Worm (Caenorhabditis elegans) whole organism, late embryonic: ENCODE results near the gene dpf-2.

ENCODE experiments used
- C08G9.2 ChIP-seq: sonication (generic microtip); optimal IDR thresholded peaks from 2 replicates; lab custom pipeline; 2016; ENCODE audit warnings: mild to moderate bottlenecking, missing genetic modification characterization, moderate library complexity, missing compliant biosample characterization
- C38D4.7 ChIP-seq: fragments of 200-800 bp; sonication (Bioruptor generic); optimal IDR thresholded peaks from 2 replicates; lab custom pipeline; 2018; ENCODE audit warnings: mild to moderate bottlenecking, missing genetic modification characterization, moderate library complexity, missing compliant biosample characterization
- K02D7.2 ChIP-seq: sonication (generic microtip); optimal IDR thresholded peaks from 2 replicates; lab custom pipeline; 2017; ENCODE audit warnings: mild to moderate bottlenecking, missing genetic modification characterization, missing compliant biosample characterization
- T23F11.4 ChIP-seq: fragments of 200-800 bp; sonication (Bioruptor generic); optimal IDR thresholded peaks from 2 replicates; lab custom pipeline; 2018; ENCODE audit warnings: mild to moderate bottlenecking, missing genetic modification characterization, missing compliant biosample characterization
- Y22D7AL.16 ChIP-seq: sonication (generic microtip); optimal IDR thresholded peaks from 2 replicates; lab custom pipeline; 2016; ENCODE audit warnings: missing genetic modification characterization, missing compliant biosample characterization
- ahr-1 ChIP-seq: sonication (generic microtip); optimal IDR thresholded peaks from 2 replicates; lab custom pipeline; 2016; ENCODE audit warnings: missing genetic modification characterization, missing compliant biosample characterization
- ama-1 ChIP-seq: fragments of 150-350 bp; optimal IDR thresholded peaks from 2 replicates; lab custom pipeline; 2014
- ceh-14 ChIP-seq: sonication (generic microtip); optimal IDR thresholded peaks from 2 replicates; lab custom pipeline; 2016; ENCODE audit warnings: missing genotype, missing genetic modification characterization, missing compliant biosample characterization
- ceh-19 ChIP-seq: fragments of 200-800 bp; sonication (Bioruptor generic); optimal IDR thresholded peaks from 2 replicates; lab custom pipeline; 2018; ENCODE audit warnings: mild to moderate bottlenecking, missing genetic modification characterization, missing compliant biosample characterization
- ceh-22 ChIP-seq: sonication (generic microtip); optimal IDR thresholded peaks from 2 replicates; lab custom pipeline; 2017; ENCODE audit warnings: missing biosample characterization, missing genetic modification characterization
- ceh-24 ChIP-seq: sonication (generic microtip); optimal IDR thresholded peaks from 2 replicates; lab custom pipeline; 2016; ENCODE audit warnings: mild to moderate bottlenecking, missing genetic modification characterization, missing compliant biosample characterization
- ceh-30 ChIP-seq: fragments of 150-350 bp; optimal IDR thresholded peaks from 2 replicates; lab custom pipeline; 2014; ENCODE audit warnings: missing biosample characterization, missing genetic modification characterization
- ceh-31 ChIP-seq: sonication (generic microtip); optimal IDR thresholded peaks from 2 replicates; lab custom pipeline; 2016; ENCODE audit warnings: missing genetic modification characterization, missing compliant biosample characterization
- ceh-34 ChIP-seq: sonication (generic microtip); optimal IDR thresholded peaks from 2 replicates; lab custom pipeline; 2016; ENCODE audit warnings: mild to moderate bottlenecking, missing genetic modification characterization, missing compliant biosample characterization
- ceh-45 ChIP-seq: fragments of 200-800 bp; sonication (Bioruptor generic); IDR thresholded peaks from 2 replicates; pipeline ENCODE4 v1.3.6; 2022; ENCODE audit warnings: missing genetic modification reagents, missing genetic modification characterization, missing compliant biosample characterization
- ceh-6 ChIP-seq: fragments of 200-800 bp; sonication (Bioruptor generic); optimal IDR thresholded peaks from 2 replicates; lab custom pipeline; 2018; ENCODE audit warnings: mild to moderate bottlenecking, missing genetic modification characterization, missing compliant biosample characterization
- ceh-9 ChIP-seq: sonication (generic microtip); optimal IDR thresholded peaks from 2 replicates; lab custom pipeline; 2016; ENCODE audit warnings: mild to moderate bottlenecking, missing genetic modification characterization, inconsistent platforms, missing compliant biosample characterization
- dmd-4 ChIP-seq: sonication (generic microtip); optimal IDR thresholded peaks from 2 replicates; lab custom pipeline; 2016; ENCODE audit warnings: borderline replicate concordance, missing genetic modification characterization, missing compliant biosample characterization
- dve-1 ChIP-seq: sonication (generic microtip); optimal IDR thresholded peaks from 2 replicates; lab custom pipeline; 2017; ENCODE audit warnings: antibody characterized with exemption, mild to moderate bottlenecking, missing genetic modification characterization, missing compliant biosample characterization
- elt-2 ChIP-seq: sonication (generic microtip); optimal IDR thresholded peaks from 2 replicates; lab custom pipeline; 2016; ENCODE audit warnings: missing genetic modification reagents, missing genetic modification characterization, missing compliant biosample characterization
- elt-4 ChIP-seq: sonication (generic microtip); optimal IDR thresholded peaks from 2 replicates; lab custom pipeline; 2016; ENCODE audit warnings: missing genetic modification characterization, missing compliant biosample characterization
- ets-4 ChIP-seq: sonication (generic microtip); optimal IDR thresholded peaks from 2 replicates; lab custom pipeline; 2016; ENCODE audit warnings: missing genetic modification characterization, missing compliant biosample characterization
- fax-1 ChIP-seq: sonication (generic microtip); optimal IDR thresholded peaks from 2 replicates; lab custom pipeline; 2016; ENCODE audit warnings: missing genotype, missing genetic modification characterization, missing compliant biosample characterization
- fkh-6 ChIP-seq: sonication (generic microtip); optimal IDR thresholded peaks from 2 replicates; lab custom pipeline; 2016; ENCODE audit warnings: missing genetic modification characterization, missing compliant biosample characterization
- gmeb-2 ChIP-seq: sonication (generic microtip); optimal IDR thresholded peaks from 2 replicates; lab custom pipeline; 2016; ENCODE audit warnings: missing genetic modification characterization, inconsistent platforms, missing compliant biosample characterization
- hlh-30 ChIP-seq: sonication (generic microtip); optimal IDR thresholded peaks from 2 replicates; lab custom pipeline; 2017; ENCODE audit warnings: antibody characterized with exemption, missing genetic modification characterization, missing compliant biosample characterization; ENCODE audit not compliant: insufficient read depth
- hlh-6 ChIP-seq: sonication (generic microtip); optimal IDR thresholded peaks from 2 replicates; lab custom pipeline; 2016; ENCODE audit warnings: missing genotype, missing genetic modification characterization, missing compliant biosample characterization
- hlh-8 ChIP-seq: sonication (generic microtip); optimal IDR thresholded peaks from 2 replicates; lab custom pipeline; 2016; ENCODE audit warnings: missing genotype, missing genetic modification characterization, missing compliant biosample characterization
- lim-6 ChIP-seq: sonication (generic microtip); optimal IDR thresholded peaks from 2 replicates; lab custom pipeline; 2016; ENCODE audit warnings: missing genetic modification characterization, missing compliant biosample characterization
- madf-2 ChIP-seq: sonication (generic microtip); optimal IDR thresholded peaks from 2 replicates; lab custom pipeline; 2017; ENCODE audit warnings: missing genetic modification characterization, missing compliant biosample characterization
- mec-3 ChIP-seq: sonication (generic microtip); optimal IDR thresholded peaks from 2 replicates; lab custom pipeline; 2016; ENCODE audit warnings: borderline replicate concordance, missing genetic modification characterization, missing compliant biosample characterization
- nfya-1 ChIP-seq: sonication (generic microtip); optimal IDR thresholded peaks from 2 replicates; lab custom pipeline; 2017; ENCODE audit warnings: missing genetic modification characterization, mild to moderate bottlenecking, missing compliant biosample characterization, antibody characterized with exemption, moderate library complexity
- nhr-11 ChIP-seq: fragments of 150-350 bp; optimal IDR thresholded peaks from 2 replicates; lab custom pipeline; 2014; ENCODE audit warnings: missing biosample characterization, missing genetic modification characterization
- nhr-232 ChIP-seq: sonication (generic microtip); optimal IDR thresholded peaks from 2 replicates; lab custom pipeline; 2016; ENCODE audit warnings: missing genetic modification characterization, missing compliant biosample characterization
- npax-4 ChIP-seq: sonication (generic microtip); optimal IDR thresholded peaks from 2 replicates; lab custom pipeline; 2016; ENCODE audit warnings: missing genetic modification characterization, missing compliant biosample characterization
- odd-2 ChIP-seq: sonication (generic microtip); optimal IDR thresholded peaks from 2 replicates; lab custom pipeline; 2017; ENCODE audit warnings: antibody characterized with exemption, mild to moderate bottlenecking, missing genetic modification characterization, missing compliant biosample characterization
- pax-1 ChIP-seq: fragments of 150-350 bp; optimal IDR thresholded peaks from 2 replicates; lab custom pipeline; 2014; ENCODE audit warnings: missing biosample characterization, missing genetic modification characterization
- pha-2 ChIP-seq: sonication (generic microtip); optimal IDR thresholded peaks from 2 replicates; lab custom pipeline; 2017; ENCODE audit warnings: mild to moderate bottlenecking, missing genetic modification characterization, missing compliant biosample characterization
- pros-1 ChIP-seq: fragments of 150-350 bp; optimal IDR thresholded peaks from 2 replicates; lab custom pipeline; 2014; ENCODE audit warnings: missing biosample characterization, missing genetic modification reagents, missing genetic modification characterization
- ref-2 ChIP-seq: sonication (generic microtip); optimal IDR thresholded peaks from 2 replicates; lab custom pipeline; 2016; ENCODE audit warnings: missing genetic modification characterization, missing compliant biosample characterization
- rnt-1 ChIP-seq: sonication (generic microtip); optimal IDR thresholded peaks from 2 replicates; lab custom pipeline; 2016; ENCODE audit warnings: missing genetic modification characterization, missing compliant biosample characterization
- sdc-2 ChIP-seq: sonication (generic microtip); optimal IDR thresholded peaks from 2 replicates; lab custom pipeline; 2016; ENCODE audit warnings: missing genotype, missing genetic modification characterization, missing compliant biosample characterization
- sox-2 ChIP-seq: fragments of 200-800 bp; sonication (Bioruptor generic); IDR thresholded peaks from 2 replicates; pipeline ENCODE4 v1.3.6; 2022; ENCODE audit warnings: missing genetic modification reagents, missing genetic modification characterization, missing compliant biosample characterization
- sox-4 ChIP-seq: sonication (generic microtip); optimal IDR thresholded peaks from 2 replicates; lab custom pipeline; 2017; ENCODE audit warnings: mild to moderate bottlenecking, missing genetic modification characterization, inconsistent platforms, missing compliant biosample characterization
- tbx-2 ChIP-seq: sonication (generic microtip); optimal IDR thresholded peaks from 2 replicates; lab custom pipeline; 2016; ENCODE audit warnings: missing genetic modification characterization, missing compliant biosample characterization
- tbx-7 ChIP-seq: sonication (generic microtip); optimal IDR thresholded peaks from 2 replicates; lab custom pipeline; 2016; ENCODE audit warnings: missing genotype, missing genetic modification characterization, missing compliant biosample characterization
- unc-55 ChIP-seq: sonication (generic microtip); optimal IDR thresholded peaks from 2 replicates; lab custom pipeline; 2017; ENCODE audit warnings: missing biosample characterization, missing genetic modification reagents, missing genetic modification characterization
- zip-5 ChIP-seq: sonication (generic microtip); optimal IDR thresholded peaks from 2 replicates; lab custom pipeline; 2016; ENCODE audit warnings: missing genetic modification characterization, missing compliant biosample characterization
- ztf-16 ChIP-seq: sonication (generic microtip); optimal IDR thresholded peaks from 2 replicates; lab custom pipeline; 2017; ENCODE audit warnings: missing genetic modification characterization, missing compliant biosample characterization

The dpf-2 gene

ce11 chrX:14794170-14794569, 37.5 kb upstream of the dpf-2 start:
- TF ChIP-seq ceh-14 (tag; lab: Kevin White, UChicago) (no peak), gmeb-2 (no peak), zip-5 (no peak), ref-2 (no peak), ceh-45 (GFP tag; lab: Robert Waterston, UW) (no peak), C38D4.7 (GFP tag; lab: Kevin White, UChicago) (no peak), ceh-22 (no peak)

ce11 chrX:14797405-14797804, 34.2 kb upstream of the dpf-2 start:
- TF ChIP-seq sox-4 (tag; lab: Kevin White, UChicago) = no peak

- TF ChIP-seq T23F11.4 = peak; percentile 75
- TF ChIP-seq unc-55 (GFP tag; lab: Kevin White, UChicago) = no peak
- TF ChIP-seq hlh-6 = peak; percentile 83
- no peak for TF ChIP-seq lim-6 (tag; lab: Kevin White, UChicago)
- TF ChIP-seq fax-1 (tag; lab: Kevin White, UChicago) = peak; percentile 47
- no peak for TF ChIP-seq pax-1
- peak; percentile 5 for TF ChIP-seq tbx-7 (tag; lab: Kevin White, UChicago)
- TF ChIP-seq pha-2 (tag; lab: Kevin White, UChicago) = peak; percentile 76
- peak; percentile 70 for TF ChIP-seq ceh-19 (GFP tag; lab: Kevin White, UChicago)
- TF ChIP-seq hlh-30 (tag; lab: Kevin White, UChicago) = no peak
- peak; percentile 87 for TF ChIP-seq sdc-2
- TF ChIP-seq ama-1 (lab: Kevin White, UChicago) = no peak
- no peak for TF ChIP-seq nhr-11 (tag; lab: Kevin White, UChicago)
- TF ChIP-seq mec-3 (tag; lab: Kevin White, UChicago) = no peak
- no peak for TF ChIP-seq odd-2
- peak; percentile 69 for TF ChIP-seq sox-4 (tag; lab: Kevin White, UChicago)
- no peak for TF ChIP-seq pros-1 (tag; lab: Kevin White, UChicago)
- TF ChIP-seq nfya-1 (tag; lab: Kevin White, UChicago) = peak; percentile 21
- TF ChIP-seq elt-2 (tag; lab: Kevin White, UChicago) = peak; percentile 85
- TF ChIP-seq K02D7.2 (tag; lab: Kevin White, UChicago) = peak; percentile 68
- peak; percentile 76 for TF ChIP-seq ceh-34 (tag; lab: Kevin White, UChicago)
- TF ChIP-seq rnt-1 (tag; lab: Kevin White, UChicago) = peak; percentile 41
- TF ChIP-seq ceh-14 (tag; lab: Kevin White, UChicago) = no peak
- peak; percentile 70 for TF ChIP-seq ahr-1 (tag; lab: Kevin White, UChicago)
- TF ChIP-seq ets-4 (tag; lab: Kevin White, UChicago) = no peak
- peak; percentile 77 for TF ChIP-seq tbx-2
- peak; percentile 38 for TF ChIP-seq ztf-16 (tag; lab: Kevin White, UChicago)
- TF ChIP-seq dmd-4 (tag; lab: Kevin White, UChicago) = peak; percentile 41
- TF ChIP-seq ceh-22 = no peak
- peak; percentile 78 for TF ChIP-seq nhr-232 (tag; lab: Kevin White, UChicago)
- TF ChIP-seq npax-4 = peak; percentile 39
- no peak for TF ChIP-seq ceh-30
- peak; percentile 19 for TF ChIP-seq zip-5
- peak; percentile 76 for TF ChIP-seq C38D4.7 (GFP tag; lab: Kevin White, UChicago)
- peak; percentile 62 for TF ChIP-seq sox-2
- TF ChIP-seq ceh-6 (GFP tag; lab: Kevin White, UChicago) = peak; percentile 81
- peak; percentile 70 for TF ChIP-seq C08G9.2 (tag; lab: Kevin White, UChicago)
- no peak for TF ChIP-seq dve-1 (tag; lab: Kevin White, UChicago)
- TF ChIP-seq hlh-8 (tag; lab: Kevin White, UChicago) = peak; percentile 52
- peak; percentile 74 for TF ChIP-seq Y22D7AL.16
- peak; percentile 49 for TF ChIP-seq ceh-31 (tag; lab: Kevin White, UChicago)
- TF ChIP-seq madf-2 = peak; percentile 54
- no peak for TF ChIP-seq elt-4
- peak; percentile 39 for TF ChIP-seq ceh-24 (tag; lab: Kevin White, UChicago)
- no peak for TF ChIP-seq ceh-9 (tag; lab: Kevin White, UChicago)
- peak; percentile 37; the same call in 1 of the 2 replicates for TF ChIP-seq ceh-45 (GFP tag; lab: Robert Waterston, UW)
- TF ChIP-seq fkh-6 (tag; lab: Kevin White, UChicago) = peak; percentile 62
Measured at ce11 chrX:14804706-14805105, 26.9 kb upstream of the dpf-2 start.
